Fruit fly (Drosophila melanogaster): ENCODE data around the gene jvl.

jvl gene

dm6 chr3R:14737894-14738860 lies 3.2 kb upstream of the jvl start (continued):
- TF ChIP-seq PHDP (tag; optimal IDR thresholded peaks at IDR 0.05) (peak; percentile 94), MTF-1 (GFP tag; optimal IDR thresholded peaks at IDR 0.05; ENCODE audit: borderline replicate concordance) (peak; percentile 90), Nf-YB (GFP tag; optimal IDR thresholded peaks at IDR 0.05) (peak; percentile 79), ara (GFP tag; IDR thresholded peaks at IDR 0.05) (peak; percentile 94), CG6813 (GFP tag; optimal IDR thresholded peaks at IDR 0.05) (peak; percentile 90), gro (GFP tag; optimal IDR thresholded peaks at IDR 0.05) (peak; percentile 93), chm (GFP tag; IDR thresholded peaks at IDR 0.05) (peak; percentile 95), zfh2 (GFP tag; optimal IDR thresholded peaks at IDR 0.05) (peak; percentile 92), Lhr (GFP tag; optimal IDR thresholded peaks at IDR 0.05) (peak; percentile 83), CG30020 (tag; optimal IDR thresholded peaks at IDR 0.05) (peak; percentile 58), her (GFP tag; optimal IDR thresholded peaks at IDR 0.05) (peak; percentile 84), dpn (GFP tag; optimal IDR thresholded peaks at IDR 0.05) (peak; percentile 94 to 95), ind (GFP tag; optimal IDR thresholded peaks at IDR 0.05) (peak; percentile 92), Nf-YA (GFP tag; IDR thresholded peaks at IDR 0.05) (peak; percentile 92), NFAT (GFP tag; IDR thresholded peaks at IDR 0.05) (peak; percentile 91), Taf1 (GFP tag; IDR thresholded peaks at IDR 0.05) (peak; percentile 86), sima (GFP tag; optimal IDR thresholded peaks at IDR 0.05) (peak; percentile 86), CG7745 (tag; optimal IDR thresholded peaks at IDR 0.05) (peak; percentile 78), Optix (GFP tag; IDR thresholded peaks at IDR 0.05) (peak; percentile 91), CG6254 (GFP tag; optimal IDR thresholded peaks at IDR 0.05) (peak; percentile 94), CG34422 (GFP tag; IDR thresholded peaks at IDR 0.05) (peak; percentile 94), inv (GFP tag; IDR thresholded peaks at IDR 0.05; ENCODE audit: partially characterized antibody) (no peak), Hand (GFP tag; optimal IDR thresholded peaks at IDR 0.05) (peak; percentile 84), CG3065 (GFP tag; optimal IDR thresholded peaks at IDR 0.05) (peak; percentile 90), CG15696 (tag; optimal IDR thresholded peaks at IDR 0.05) (peak; percentile 80), CG17802 (tag; optimal IDR thresholded peaks at IDR 0.05) (peak; percentile 78), klu (GFP tag; IDR thresholded peaks at IDR 0.05) (peak; percentile 90), lola (GFP tag; optimal IDR thresholded peaks at IDR 0.05) (peak in 2 of 3 experiments; percentile 44 to 92), CG9876 (GFP tag; optimal IDR thresholded peaks at IDR 0.05) (peak; percentile 78), Ravus (GFP tag; IDR thresholded peaks at IDR 0.05) (peak; percentile 89), CG11504 (tag; optimal IDR thresholded peaks at IDR 0.05) (peak; percentile 95), CG18476 (GFP tag; optimal IDR thresholded peaks at IDR 0.05) (peak; percentile 88), CG5245 (GFP tag; optimal IDR thresholded peaks at IDR 0.05) (peak; percentile 95), exex (tag; optimal IDR thresholded peaks at IDR 0.05) (no peak), CG6854 (GFP tag; optimal IDR thresholded peaks at IDR 0.05) (peak; percentile 92), Scr (GFP tag; IDR thresholded peaks at IDR 0.05; ENCODE audit: partially characterized antibody) (peak; percentile 26; the same call in 1 of the 2 replicates), CG3847 (GFP tag; IDR thresholded peaks at IDR 0.05) (peak; percentile 92), Deaf1 (tag; optimal IDR thresholded peaks at IDR 0.05) (peak; percentile 66), Hr51 (GFP tag; optimal IDR thresholded peaks at IDR 0.05) (peak; percentile 92 to 94), Ada2b (GFP tag; IDR thresholded peaks at IDR 0.05) (peak; percentile 97), CG30403 (GFP tag; optimal IDR thresholded peaks at IDR 0.05) (peak; percentile 96), pho (GFP tag; optimal IDR thresholded peaks at IDR 0.05) (peak; percentile 92), CG15073 (GFP tag; optimal IDR thresholded peaks at IDR 0.05) (peak; percentile 77), CG32767 (GFP tag; IDR thresholded peaks at IDR 0.05) (peak; percentile 92), Sox100B (GFP tag; optimal IDR thresholded peaks at IDR 0.05) (peak; percentile 91), Dp (GFP tag; optimal IDR thresholded peaks at IDR 0.05) (no peak), ftz-f1 (GFP tag; optimal IDR thresholded peaks at IDR 0.05) (peak; percentile 37)

Data from whole organism, embryonic.